Worm (Caenorhabditis elegans) whole organism, L2 larva: Measurements from ENCODE around the gene vha-11.

Experiments
- C34F6.9 ChIP-seq: fragments of 150-350 bp; optimal IDR thresholded peaks from 2 replicates; lab custom pipeline; 2014; ENCODE audit warnings: missing biosample characterization, missing genetic modification characterization
- F13H6.1 ChIP-seq: sonication (generic microtip); optimal IDR thresholded peaks from 2 replicates; lab custom pipeline; 2016; ENCODE audit warnings: missing genetic modification characterization, missing compliant biosample characterization
- R02D3.7 ChIP-seq: fragments of 150-350 bp; optimal IDR thresholded peaks from 2 replicates; lab custom pipeline; 2014; ENCODE audit warnings: missing biosample characterization, missing genetic modification characterization
- Y55F3AM.14 ChIP-seq: fragments of 200-800 bp; sonication (Bioruptor generic); optimal IDR thresholded peaks from 2 replicates; lab custom pipeline; 2018; ENCODE audit warnings: mild to moderate bottlenecking, missing genetic modification characterization, missing compliant biosample characterization
- ZK546.5 ChIP-seq: sonication (generic microtip); optimal IDR thresholded peaks from 2 replicates; lab custom pipeline; 2017; ENCODE audit warnings: missing biosample characterization, missing genetic modification characterization
- alr-1 ChIP-seq: fragments of 150-350 bp; optimal IDR thresholded peaks from 2 replicates; lab custom pipeline; 2014; ENCODE audit warnings: missing biosample characterization, missing genetic modification characterization
- aly-2 ChIP-seq: fragments of 150-350 bp; optimal IDR thresholded peaks from 2 replicates; lab custom pipeline; 2014; ENCODE audit warnings: missing biosample characterization, missing genetic modification characterization
- ama-1 ChIP-seq: fragments of 150-350 bp; optimal IDR thresholded peaks from 2 replicates; lab custom pipeline; 2018; ENCODE audit warnings: inconsistent platforms
- blmp-1 ChIP-seq: sonication (generic microtip); optimal IDR thresholded peaks from 2 replicates; lab custom pipeline; 2017; ENCODE audit warnings: missing genetic modification characterization, mild to moderate bottlenecking, missing compliant biosample characterization, antibody characterized with exemption, moderate library complexity; ENCODE audit not compliant: insufficient read depth
- ceh-16 ChIP-seq: fragments of 150-350 bp; optimal IDR thresholded peaks from 2 replicates; lab custom pipeline; 2014; ENCODE audit warnings: missing biosample characterization, missing genetic modification characterization
- ceh-82 ChIP-seq: fragments of 150-350 bp; optimal IDR thresholded peaks from 2 replicates; lab custom pipeline; 2014; ENCODE audit warnings: missing biosample characterization, missing genetic modification characterization
- dmd-4 ChIP-seq: sonication (generic microtip); optimal IDR thresholded peaks from 2 replicates; lab custom pipeline; 2017; ENCODE audit warnings: missing biosample characterization, missing genetic modification characterization
- egl-27 ChIP-seq: sonication (generic microtip); optimal IDR thresholded peaks from 3 replicates; lab custom pipeline; 2017; ENCODE audit warnings: missing biosample characterization, missing genetic modification reagents, missing genetic modification characterization
- elt-3 ChIP-seq: sonication (generic microtip); optimal IDR thresholded peaks from 2 replicates; lab custom pipeline; 2017; ENCODE audit warnings: missing biosample characterization, missing genetic modification characterization
- fos-1 ChIP-seq: fragments of 150-350 bp; optimal IDR thresholded peaks from 2 replicates; lab custom pipeline; 2014; ENCODE audit warnings: missing biosample characterization, missing genetic modification characterization
- lin-11 ChIP-seq: fragments of 150-350 bp; sonication (generic microtip); optimal IDR thresholded peaks from 2 replicates; lab custom pipeline; 2014; ENCODE audit warnings: missing biosample characterization, missing genetic modification characterization, inconsistent platforms, mixed read lengths
- lin-39 ChIP-seq: fragments of 150-350 bp; optimal IDR thresholded peaks from 2 replicates; lab custom pipeline; 2014; ENCODE audit warnings: missing biosample characterization, missing genetic modification reagents, missing genetic modification characterization
- lsy-2 ChIP-seq, 2 experiments: fragments of 150-350 bp in 1 of 2; sonication (generic microtip) in 1 of 2; optimal IDR thresholded peaks; 2 replicates each; lab custom pipeline; 2014 to 2017; ENCODE audit warnings: missing biosample characterization in 2 of 2, missing genetic modification characterization in 2 of 2
- mab-5 ChIP-seq: fragments of 150-350 bp; optimal IDR thresholded peaks from 2 replicates; lab custom pipeline; 2014; ENCODE audit warnings: missing biosample characterization, missing genetic modification characterization
- mbf-1 ChIP-seq: sonication (generic microtip); optimal IDR thresholded peaks from 2 replicates; lab custom pipeline; 2017; ENCODE audit warnings: missing biosample characterization, missing genetic modification characterization
- mdl-1 ChIP-seq, 2 experiments: fragments of 150-350 bp in 1 of 2; sonication (generic microtip) in 1 of 2; optimal IDR thresholded peaks; 2 replicates each; lab custom pipeline; 2017; ENCODE audit warnings: missing biosample characterization in 2 of 2, missing genetic modification characterization in 2 of 2
- nhr-10 ChIP-seq: sonication (generic microtip); optimal IDR thresholded peaks from 2 replicates; lab custom pipeline; 2017; ENCODE audit warnings: missing biosample characterization, missing genetic modification characterization
- nhr-11 ChIP-seq: fragments of 150-350 bp; optimal IDR thresholded peaks from 2 replicates; lab custom pipeline; 2014; ENCODE audit warnings: missing biosample characterization, missing genetic modification characterization
- nhr-129 ChIP-seq: fragments of 150-350 bp; optimal IDR thresholded peaks from 2 replicates; lab custom pipeline; 2014; ENCODE audit warnings: missing biosample characterization, missing genetic modification characterization
- nhr-21 ChIP-seq: fragments of 150-350 bp; optimal IDR thresholded peaks from 2 replicates; lab custom pipeline; 2014; ENCODE audit warnings: missing biosample characterization, missing genetic modification characterization
- nhr-23 ChIP-seq: fragments of 150-350 bp; optimal IDR thresholded peaks from 2 replicates; lab custom pipeline; 2014; ENCODE audit warnings: missing biosample characterization, missing genetic modification reagents, missing genetic modification characterization
- nhr-237 ChIP-seq: fragments of 150-350 bp; optimal IDR thresholded peaks from 2 replicates; lab custom pipeline; 2014; ENCODE audit warnings: missing biosample characterization, missing genetic modification characterization
- nhr-25 ChIP-seq: fragments of 150-350 bp; sonication (generic microtip); optimal IDR thresholded peaks from 3 replicates; lab custom pipeline; 2014; ENCODE audit warnings: missing biosample characterization, missing genetic modification characterization
- nhr-6 ChIP-seq: fragments of 150-350 bp; optimal IDR thresholded peaks from 2 replicates; lab custom pipeline; 2014; ENCODE audit warnings: missing biosample characterization, missing genetic modification characterization
- nhr-77 ChIP-seq: fragments of 150-350 bp; optimal IDR thresholded peaks from 2 replicates; lab custom pipeline; 2014; ENCODE audit warnings: missing biosample characterization, missing genetic modification characterization
- peb-1 ChIP-seq: fragments of 150-350 bp; optimal IDR thresholded peaks from 2 replicates; lab custom pipeline; 2014; ENCODE audit warnings: missing biosample characterization, missing genetic modification characterization
- sma-3 ChIP-seq: sonication (generic microtip); optimal IDR thresholded peaks from 2 replicates; lab custom pipeline; 2016; ENCODE audit warnings: missing genetic modification reagents, missing genetic modification characterization, missing compliant biosample characterization
- sma-9 ChIP-seq, 2 experiments: fragments of 150-350 bp in 1 of 2; sonication (generic microtip) in 1 of 2; optimal IDR thresholded peaks; 2 replicates each; lab custom pipeline; 2014 to 2016; ENCODE audit warnings: missing genetic modification characterization in 2 of 2, mild to moderate bottlenecking in 1 of 2, missing biosample characterization in 1 of 2, missing compliant biosample characterization in 1 of 2, missing genetic modification reagents in 1 of 2, moderate library complexity in 1 of 2
- snpc-4 ChIP-seq: fragments of 150-350 bp; optimal IDR thresholded peaks from 2 replicates; lab custom pipeline; 2014; ENCODE audit warnings: missing biosample characterization, missing genetic modification characterization
- unc-39 ChIP-seq: fragments of 150-350 bp; optimal IDR thresholded peaks from 2 replicates; lab custom pipeline; 2014; ENCODE audit warnings: missing biosample characterization, missing genetic modification characterization
- unc-55 ChIP-seq: fragments of 150-350 bp; sonication (generic microtip); optimal IDR thresholded peaks from 3 replicates; lab custom pipeline; 2014; ENCODE audit warnings: missing biosample characterization, missing genetic modification reagents, missing genetic modification characterization
- unc-62 ChIP-seq: fragments of 150-350 bp; optimal IDR thresholded peaks from 2 replicates; lab custom pipeline; 2014; ENCODE audit warnings: missing biosample characterization, missing genetic modification reagents, missing genetic modification characterization
- ztf-1 ChIP-seq: fragments of 200-800 bp; sonication (Bioruptor generic); conservative IDR thresholded peaks from 2 replicates; pipeline ENCODE4 v1.3.6; 2022; ENCODE audit warnings: missing genetic modification characterization, missing compliant biosample characterization
- ztf-4 ChIP-seq: fragments of 150-350 bp; optimal IDR thresholded peaks from 2 replicates; lab custom pipeline; 2014; ENCODE audit warnings: missing biosample characterization, missing genetic modification characterization

The vha-11 gene

ce11 chrIV:2334012-2334411 is 19.6 kb upstream of the vha-11 start:
- no peak for TF ChIP-seq peb-1 (tag; lab: Kevin White, UChicago)
- no peak for TF ChIP-seq alr-1 (tag; lab: Kevin White, UChicago)
- peak in 1 of 2 experiments; percentile 62 for TF ChIP-seq lsy-2 (tag; optimal IDR thresholded peaks at IDR 0.05; lab: Kevin White, UChicago)
- no peak for TF ChIP-seq lin-39 (tag; lab: Kevin White, UChicago)
- TF ChIP-seq nhr-10 (tag; lab: Kevin White, UChicago): no peak

- TF ChIP-seq sma-3 (GFP tag; lab: Kevin White, UChicago): no peak
- TF ChIP-seq mdl-1 (tag; optimal IDR thresholded peaks at IDR 0.05; lab: Kevin White, UChicago): no peak
- no peak for TF ChIP-seq sma-9 (GFP tag; optimal IDR thresholded peaks at IDR 0.05; lab: Kevin White, UChicago)
- no peak for TF ChIP-seq sma-9 (tag; optimal IDR thresholded peaks at IDR 0.05; lab: Kevin White, UChicago)
- no peak for TF ChIP-seq unc-62 (GFP tag; lab: Kevin White, UChicago)
- TF ChIP-seq fos-1 (tag; lab: Kevin White, UChicago): no peak
- TF ChIP-seq dmd-4 (tag; lab: Kevin White, UChicago): no peak
- no peak for TF ChIP-seq unc-39 (tag; lab: Kevin White, UChicago)
- TF ChIP-seq ztf-4: no peak
Observed at ce11 chrIV:2329540-2329939, 15.2 kb upstream of the vha-11 start, which contains the start of gene nhr-236. nhr-236 (minus strand) TSS chrIV:2329640.

- TF ChIP-seq ceh-82 (tag; lab: Kevin White, UChicago) (no peak), nhr-237 (tag; lab: Kevin White, UChicago) (no peak), Y55F3AM.14 (GFP tag; lab: Kevin White, UChicago) (no peak), mab-5 (no peak), unc-55 (GFP tag; lab: Kevin White, UChicago) (no peak), lin-39 (tag; lab: Kevin White, UChicago) (no peak), nhr-25 (tag; lab: Kevin White, UChicago) (no peak)
Observed at ce11 chrIV:2327317-2327716, 12.9 kb upstream of the vha-11 start.

ce11 chrIV:2322998-2323397 is 8.6 kb upstream of the vha-11 start, which contains the start of gene nsy-4:
nsy-4 (plus strand) TSS chrIV:2323271.
- TF ChIP-seq nhr-21 (no peak), blmp-1 (tag; lab: Kevin White, UChicago) (peak; percentile 60), nhr-25 (tag; lab: Kevin White, UChicago) (peak; percentile 11)

ce11 chrIV:2321546-2321945 is 7.2 kb upstream of the vha-11 start:
- TF ChIP-seq sma-9 (GFP tag; optimal IDR thresholded peaks at IDR 0.05; lab: Kevin White, UChicago): no peak
- no peak for TF ChIP-seq sma-9 (tag; optimal IDR thresholded peaks at IDR 0.05; lab: Kevin White, UChicago)
- peak; percentile 64 for TF ChIP-seq ceh-16 (tag; lab: Kevin White, UChicago)
- TF ChIP-seq egl-27: no peak

- no peak for TF ChIP-seq ztf-4
- no peak for TF ChIP-seq alr-1 (tag; lab: Kevin White, UChicago)
- TF ChIP-seq nhr-11 (tag; lab: Kevin White, UChicago): no peak
- no peak for TF ChIP-seq lin-39 (tag; lab: Kevin White, UChicago)
- TF ChIP-seq lin-11 (tag; lab: Kevin White, UChicago): no peak
- no peak for TF ChIP-seq snpc-4 (tag; lab: Kevin White, UChicago)
- TF ChIP-seq ZK546.5 (tag; lab: Kevin White, UChicago): no peak
Observed at ce11 chrIV:2320009-2320408, 5.6 kb upstream of the vha-11 start.

ce11 chrIV:2316796-2317195 is 2.4 kb upstream of the vha-11 start:
- no peak for TF ChIP-seq R02D3.7
- TF ChIP-seq snpc-4 (tag; lab: Kevin White, UChicago): no peak
- TF ChIP-seq Y55F3AM.14 (GFP tag; lab: Kevin White, UChicago): no peak
- peak; percentile 34 for TF ChIP-seq ceh-16 (tag; lab: Kevin White, UChicago)
- TF ChIP-seq ZK546.5 (tag; lab: Kevin White, UChicago): no peak
- no peak for TF ChIP-seq elt-3
- TF ChIP-seq egl-27: no peak
- TF ChIP-seq nhr-23: no peak
- peak; percentile 49 for TF ChIP-seq C34F6.9
- TF ChIP-seq alr-1 (tag; lab: Kevin White, UChicago): no peak
- TF ChIP-seq F13H6.1 (tag; lab: Kevin White, UChicago): peak; percentile 18
- TF ChIP-seq nhr-6 (tag; lab: Kevin White, UChicago): no peak
- no peak for TF ChIP-seq dmd-4 (tag; lab: Kevin White, UChicago)
- no peak for TF ChIP-seq nhr-10 (tag; lab: Kevin White, UChicago)
- TF ChIP-seq mbf-1: no peak
- TF ChIP-seq ztf-1 (GFP tag; lab: Robert Waterston, UW): no peak
- TF ChIP-seq ztf-4: no peak
- TF ChIP-seq aly-2 (tag; lab: Kevin White, UChicago): no peak
- TF ChIP-seq nhr-77 (tag; lab: Kevin White, UChicago): no peak
- TF ChIP-seq sma-3 (GFP tag; lab: Kevin White, UChicago): peak; percentile 4
- no peak for TF ChIP-seq ama-1 (lab: Kevin White, UChicago)
- TF ChIP-seq nhr-129: peak; percentile 55
- TF ChIP-seq lsy-2 (tag; optimal IDR thresholded peaks at IDR 0.05; lab: Kevin White, UChicago): peak in 1 of 2 experiments; percentile 63
- TF ChIP-seq ceh-82 (tag; lab: Kevin White, UChicago): no peak
